Fruit fly (Drosophila melanogaster) whole organism, embryonic: ENCODE measurements around the gene CG14795.

ENCODE experiments used
- Bdp1 ChIP-seq: fragments of 200-800 bp; sonication (Bioruptor generic); optimal IDR thresholded peaks from 3 replicates; lab custom pipeline; 2016; ENCODE audit warnings: missing biosample characterization, missing genetic modification characterization
- BtbVII ChIP-seq: fragments of 200-800 bp; sonication (Bioruptor generic); optimal IDR thresholded peaks from 3 replicates; lab custom pipeline; 2017; ENCODE audit warnings: missing biosample characterization, mild to moderate bottlenecking, missing genetic modification characterization
- CG11504 ChIP-seq: fragments of 200-800 bp; sonication (Bioruptor generic); optimal IDR thresholded peaks from 3 replicates; lab custom pipeline; 2019; ENCODE audit warnings: missing biosample characterization, mild to moderate bottlenecking, missing genetic modification characterization, moderate library complexity
- CG12219 ChIP-seq: fragments of 200-800 bp; sonication (Bioruptor generic); optimal IDR thresholded peaks from 3 replicates; lab custom pipeline; 2018; ENCODE audit warnings: missing biosample characterization, mild to moderate bottlenecking, missing genetic modification characterization
- CG12391 ChIP-seq: fragments of 200-800 bp; sonication (Bioruptor generic); optimal IDR thresholded peaks from 3 replicates; lab custom pipeline; 2018; ENCODE audit warnings: missing biosample characterization, mild to moderate bottlenecking, missing genetic modification characterization, moderate library complexity
- CG13624 ChIP-seq: fragments of 200-800 bp; sonication (Bioruptor generic); optimal IDR thresholded peaks from 2 replicates; lab custom pipeline; 2016; ENCODE audit warnings: missing biosample characterization, missing genetic modification characterization
- CG14441 ChIP-seq: fragments of 200-800 bp; sonication (Bioruptor generic); IDR thresholded peaks from 2 replicates; pipeline ENCODE4 v1.3.6; 2022; ENCODE audit warnings: missing biosample characterization, missing genetic modification characterization
- CG15073 ChIP-seq: fragments of 200-800 bp; sonication (Bioruptor generic); optimal IDR thresholded peaks from 2 replicates; lab custom pipeline; 2016; ENCODE audit warnings: missing biosample characterization, missing genetic modification characterization
- CG16813 ChIP-seq: fragments of 200-800 bp; sonication (Bioruptor generic); IDR thresholded peaks from 3 replicates; pipeline ENCODE4 v1.3.6; 2022; ENCODE audit warnings: missing biosample characterization, missing genetic modification characterization; ENCODE audit not compliant: partially characterized antibody
- CG16863 ChIP-seq: fragments of 200-800 bp; sonication (Bioruptor generic); optimal IDR thresholded peaks from 3 replicates; lab custom pipeline; 2016; ENCODE audit warnings: missing biosample characterization, missing genetic modification characterization
- CG17829 ChIP-seq: fragments of 200-800 bp; optimal IDR thresholded peaks from 2 replicates; lab custom pipeline; 2019; ENCODE audit warnings: missing biosample characterization, mild to moderate bottlenecking, missing genetic modification characterization, moderate library complexity
- CG18599 ChIP-seq: fragments of 200-800 bp; sonication (Bioruptor generic); optimal IDR thresholded peaks from 3 replicates; lab custom pipeline; 2017; ENCODE audit warnings: missing biosample characterization, missing genetic modification characterization, mild to moderate bottlenecking, moderate library complexity, missing genetic modification reagents
- CG18764 ChIP-seq: fragments of 200-800 bp; sonication (Bioruptor generic); optimal IDR thresholded peaks from 3 replicates; lab custom pipeline; 2016; ENCODE audit warnings: missing biosample characterization, missing genetic modification characterization
- CG2116 ChIP-seq: fragments of 200-800 bp; sonication (Bioruptor generic); optimal IDR thresholded peaks from 3 replicates; lab custom pipeline; 2018; ENCODE audit warnings: missing biosample characterization, mild to moderate bottlenecking, missing genetic modification characterization
- CG31441 ChIP-seq: fragments of 200-800 bp; sonication (Bioruptor generic); IDR thresholded peaks from 2 replicates; pipeline ENCODE4 v1.3.6; 2022; ENCODE audit warnings: missing biosample characterization, missing genetic modification characterization
- CG3407 ChIP-seq: fragments of 200-800 bp; sonication (Bioruptor generic); optimal IDR thresholded peaks from 2 replicates; lab custom pipeline; 2018; ENCODE audit warnings: missing biosample characterization, mild to moderate bottlenecking, missing genetic modification characterization
- CG4424 ChIP-seq: fragments of 200-800 bp; sonication (Bioruptor generic); optimal IDR thresholded peaks from 3 replicates; lab custom pipeline; 2016; ENCODE audit warnings: missing biosample characterization, missing genetic modification characterization
- CG6689 ChIP-seq: fragments of 200-800 bp; sonication (Bioruptor generic); IDR thresholded peaks from 2 replicates; pipeline ENCODE4 v1.3.6; 2022; ENCODE audit warnings: missing biosample characterization, missing genetic modification characterization
- CG6765 ChIP-seq: fragments of 200-800 bp; sonication (Bioruptor generic); optimal IDR thresholded peaks from 3 replicates; lab custom pipeline; 2017; ENCODE audit warnings: missing biosample characterization, mild to moderate bottlenecking, missing genetic modification characterization
- CG7963 ChIP-seq: fragments of 200-800 bp; sonication (Bioruptor generic); IDR thresholded peaks from 3 replicates; pipeline ENCODE4 v1.3.6; 2022; ENCODE audit warnings: missing biosample characterization, missing genetic modification characterization; ENCODE audit not compliant: partially characterized antibody
- CG8290 ChIP-seq, 3 experiments: fragments of 200-800 bp; sonication (Bioruptor generic); optimal IDR thresholded peaks; 2 replicates each; lab custom pipeline; 2016 to 2019; ENCODE audit warnings: missing biosample characterization in 3 of 3, missing genetic modification characterization in 3 of 3, mild to moderate bottlenecking in 2 of 3, moderate library complexity in 1 of 3
- CG9817 ChIP-seq: fragments of 200-800 bp; sonication (Bioruptor generic); optimal IDR thresholded peaks from 2 replicates; lab custom pipeline; 2018; ENCODE audit warnings: missing biosample characterization, mild to moderate bottlenecking, missing genetic modification characterization, moderate library complexity
- Doc3 ChIP-seq: fragments of 200-800 bp; sonication (Bioruptor generic); IDR thresholded peaks from 3 replicates; pipeline ENCODE4 v1.3.6; 2022; ENCODE audit warnings: missing biosample characterization, missing genetic modification characterization; ENCODE audit not compliant: partially characterized antibody
- E2f2 ChIP-seq: fragments of 200-800 bp; sonication (Bioruptor generic); IDR thresholded peaks from 2 replicates; pipeline ENCODE4 v1.3.6; 2022; ENCODE audit warnings: missing biosample characterization, missing genetic modification characterization
- ERR ChIP-seq: fragments of 200-800 bp; sonication (Bioruptor generic); optimal IDR thresholded peaks from 2 replicates; lab custom pipeline; 2016; ENCODE audit warnings: missing biosample characterization, missing genetic modification characterization
- Fer3 ChIP-seq: fragments of 200-800 bp; sonication (Bioruptor generic); optimal IDR thresholded peaks from 2 replicates; lab custom pipeline; 2018; ENCODE audit warnings: missing biosample characterization, mild to moderate bottlenecking, missing genetic modification characterization, moderate library complexity
- Hey ChIP-seq: fragments of 200-800 bp; sonication (Bioruptor generic); optimal IDR thresholded peaks from 3 replicates; lab custom pipeline; 2018; ENCODE audit warnings: missing biosample characterization, mild to moderate bottlenecking, missing genetic modification characterization
- HmgZ ChIP-seq: fragments of 200-800 bp; sonication (Bioruptor generic); optimal IDR thresholded peaks from 2 replicates; lab custom pipeline; 2018; ENCODE audit warnings: missing biosample characterization, mild to moderate bottlenecking, missing genetic modification characterization
- Hsf ChIP-seq: fragments of 200-800 bp; sonication (Bioruptor generic); optimal IDR thresholded peaks from 3 replicates; lab custom pipeline; 2016; ENCODE audit warnings: missing biosample characterization, missing genetic modification characterization
- Lim3 ChIP-seq: fragments of 200-800 bp; sonication (Bioruptor generic); IDR thresholded peaks from 2 replicates; pipeline ENCODE4 v1.3.6; 2022; ENCODE audit warnings: missing biosample characterization, missing genetic modification characterization
- MBD-R2 ChIP-seq: fragments of 200-800 bp; sonication (Bioruptor generic); IDR thresholded peaks from 2 replicates; pipeline ENCODE4 v1.3.6; 2022; ENCODE audit warnings: missing biosample characterization, missing genetic modification characterization
- Mrtf ChIP-seq: fragments of 200-800 bp; sonication (Bioruptor generic); IDR thresholded peaks from 3 replicates; pipeline ENCODE4 v1.3.6; 2022; ENCODE audit warnings: missing biosample characterization, missing genetic modification characterization
- Poxn ChIP-seq: fragments of 200-800 bp; sonication (Bioruptor generic); IDR thresholded peaks from 2 replicates; pipeline ENCODE4 v1.3.6; 2022; ENCODE audit warnings: missing biosample characterization, missing genetic modification characterization
- Rfx ChIP-seq: fragments of 200-800 bp; sonication (Bioruptor generic); IDR thresholded peaks from 2 replicates; pipeline ENCODE4 v1.3.6; 2022; ENCODE audit warnings: missing biosample characterization, missing genetic modification characterization
- Sox100B ChIP-seq: fragments of 200-800 bp; sonication (Bioruptor generic); optimal IDR thresholded peaks from 3 replicates; lab custom pipeline; 2018; ENCODE audit warnings: missing biosample characterization, mild to moderate bottlenecking, missing genetic modification characterization
- Trl ChIP-seq, 3 experiments: fragments of >200 bp in 2 of 3; fragments of 200-800 bp in 1 of 3; sonication (Bioruptor generic) in 1 of 3; optimal IDR thresholded peaks; 2 replicates in 1 of 3; 3 replicates in 2 of 3; lab custom pipeline; 2016 to 2017; ENCODE audit warnings: missing biosample characterization in 1 of 3, missing genetic modification characterization in 1 of 3
- danr ChIP-seq: fragments of 200-800 bp; sonication (Bioruptor generic); IDR thresholded peaks from 2 replicates; pipeline ENCODE4 v1.3.6; 2022; ENCODE audit warnings: missing biosample characterization, missing genetic modification characterization
- dimm ChIP-seq: fragments of 200-800 bp; sonication (Bioruptor generic); IDR thresholded peaks from 2 replicates; pipeline ENCODE4 v1.3.6; 2022; ENCODE audit warnings: missing biosample characterization, missing genetic modification characterization
- eve ChIP-seq, 2 experiments: fragments of >200 bp; optimal IDR thresholded peaks; 2 replicates each; lab custom pipeline; 2017; ENCODE audit warnings: missing biosample characterization in 2 of 2, missing genetic modification characterization in 2 of 2
- ewg ChIP-seq: fragments of 200-800 bp; sonication (Bioruptor generic); optimal IDR thresholded peaks from 3 replicates; lab custom pipeline; 2017; ENCODE audit warnings: mild to moderate bottlenecking, missing biosample characterization, missing genetic modification reagents, missing genetic modification characterization
- fd102C ChIP-seq: fragments of 200-800 bp; sonication (Bioruptor generic); optimal IDR thresholded peaks from 2 replicates; lab custom pipeline; 2018; ENCODE audit warnings: missing biosample characterization, mild to moderate bottlenecking, missing genetic modification characterization, moderate library complexity
- pum ChIP-seq: fragments of 200-800 bp; sonication (Bioruptor generic); optimal IDR thresholded peaks from 2 replicates; lab custom pipeline; 2016; ENCODE audit warnings: missing biosample characterization, missing genetic modification characterization
- row ChIP-seq: fragments of 200-800 bp; sonication (Bioruptor generic); IDR thresholded peaks from 3 replicates; pipeline ENCODE4 v1.3.6; 2022; ENCODE audit warnings: missing biosample characterization, missing genetic modification characterization
- sens ChIP-seq: fragments of 200-800 bp; sonication (Bioruptor generic); peaks from one replicate; lab custom pipeline; 2016; ENCODE audit warnings: missing biosample characterization, missing genetic modification characterization
- so ChIP-seq: fragments of 200-800 bp; sonication (Bioruptor generic); IDR thresholded peaks from 3 replicates; pipeline ENCODE4 v1.3.6; 2022; ENCODE audit warnings: missing biosample characterization, missing genetic modification characterization
- sug ChIP-seq: fragments of 200-800 bp; optimal IDR thresholded peaks from 2 replicates; lab custom pipeline; 2019; ENCODE audit warnings: missing biosample characterization, mild to moderate bottlenecking, missing genetic modification characterization, moderate library complexity
- tin ChIP-seq: fragments of 200-800 bp; sonication (Bioruptor generic); optimal IDR thresholded peaks from 3 replicates; lab custom pipeline; 2016; ENCODE audit warnings: missing biosample characterization, missing genetic modification characterization
- tx ChIP-seq: fragments of 200-800 bp; sonication (Bioruptor generic); optimal IDR thresholded peaks from 2 replicates; lab custom pipeline; 2016; ENCODE audit warnings: missing biosample characterization, missing genetic modification characterization
- usp ChIP-seq: fragments of >200 bp; optimal IDR thresholded peaks from 2 replicates; lab custom pipeline; 2017; ENCODE audit warnings: missing biosample characterization, missing genetic modification characterization

The CG14795 gene

dm6 chrX:1466505-1467381 lies 45.9 kb downstream of the CG14795 start (continued):
- TF ChIP-seq Hsf (GFP tag; lab: Kevin White, UChicago), result no peak
- TF ChIP-seq CG4424 (GFP tag; lab: Kevin White, UChicago), result no peak
- TF ChIP-seq CG13624 (GFP tag; lab: Kevin White, UChicago), result no peak
- TF ChIP-seq Hey (tag; lab: Kevin White, UChicago), result no peak
- TF ChIP-seq Mrtf, result no peak
- no peak for TF ChIP-seq CG6689 (GFP tag; lab: Robert Waterston, UW)
- TF ChIP-seq CG17829 (tag; lab: Kevin White, UChicago), result no peak
- no peak for TF ChIP-seq CG12391 (tag; lab: Kevin White, UChicago)
- TF ChIP-seq fd102C (GFP tag; lab: Kevin White, UChicago), result no peak
- no peak for TF ChIP-seq Poxn
- no peak for TF ChIP-seq row (GFP tag; lab: Robert Waterston, UW)
- TF ChIP-seq CG9817, result no peak
- no peak for TF ChIP-seq CG16813 (GFP tag; lab: Robert Waterston, UW)
- no peak for TF ChIP-seq dimm (GFP tag; lab: Robert Waterston, UW)
- no peak for TF ChIP-seq CG6765 (GFP tag; lab: Kevin White, UChicago)
- no peak for TF ChIP-seq sens
- TF ChIP-seq Lim3, result no peak
- TF ChIP-seq CG2116 (GFP tag; lab: Kevin White, UChicago), result no peak
- TF ChIP-seq usp (GFP tag; lab: Kevin White, UChicago), result no peak
- TF ChIP-seq CG14441 (GFP tag; lab: Robert Waterston, UW), result no peak
- TF ChIP-seq HmgZ (tag; lab: Kevin White, UChicago), result peak; percentile 30
- TF ChIP-seq Rfx (GFP tag; lab: Robert Waterston, UW), result peak; percentile 25; the same call in 1 of the 2 replicates
- TF ChIP-seq eve (GFP tag; optimal IDR thresholded peaks at IDR 0.05; lab: Kevin White, UChicago), result no peak
- no peak for TF ChIP-seq CG31441 (GFP tag; lab: Robert Waterston, UW)
- no peak for TF ChIP-seq Sox100B
- no peak for TF ChIP-seq ewg
- no peak for TF ChIP-seq CG3407 (GFP tag; lab: Kevin White, UChicago)
- TF ChIP-seq CG12219 (GFP tag; lab: Kevin White, UChicago), result no peak
- TF ChIP-seq sug (tag; lab: Kevin White, UChicago), result peak; percentile 65
- no peak for TF ChIP-seq CG16863 (GFP tag; lab: Kevin White, UChicago)
- no peak for TF ChIP-seq so
- peak in 1 of 2 experiments; percentile 22 for TF ChIP-seq Trl (optimal IDR thresholded peaks at IDR 0.05; lab: Kevin White, UChicago)
- TF ChIP-seq Trl (GFP tag; optimal IDR thresholded peaks at IDR 0.05; lab: Kevin White, UChicago), result no peak
- TF ChIP-seq CG8290 (GFP tag; optimal IDR thresholded peaks at IDR 0.05; lab: Kevin White, UChicago), result no peak
- TF ChIP-seq CG8290 (tag; optimal IDR thresholded peaks at IDR 0.05; lab: Kevin White, UChicago), result peak in 1 of 2 experiments; percentile 30
- TF ChIP-seq Bdp1 (GFP tag; lab: Kevin White, UChicago), result no peak
- TF ChIP-seq Doc3 (GFP tag; lab: Robert Waterston, UW), result no peak
- TF ChIP-seq CG18599, result peak; percentile 50
- no peak for TF ChIP-seq pum (GFP tag; lab: Kevin White, UChicago)
- no peak for TF ChIP-seq danr (GFP tag; lab: Robert Waterston, UW)
- TF ChIP-seq tin (GFP tag; lab: Kevin White, UChicago), result no peak
- TF ChIP-seq CG7963 (GFP tag; lab: Robert Waterston, UW), result no peak
- TF ChIP-seq MBD-R2, result peak; percentile 49; the same call in 1 of the 2 replicates
- no peak for TF ChIP-seq CG18764 (GFP tag; lab: Kevin White, UChicago)
- TF ChIP-seq ERR (GFP tag; lab: Kevin White, UChicago), result no peak
- TF ChIP-seq CG11504 (tag; lab: Kevin White, UChicago), result no peak
- TF ChIP-seq Fer3 (tag; lab: Kevin White, UChicago), result no peak
- no peak for TF ChIP-seq CG15073 (GFP tag; lab: Kevin White, UChicago)
- TF ChIP-seq tx (GFP tag; lab: Kevin White, UChicago), result no peak
- TF ChIP-seq BtbVII (GFP tag; lab: Kevin White, UChicago), result no peak
- TF ChIP-seq E2f2, result no peak
